Worm (Caenorhabditis elegans): Measurements from ENCODE around the gene rgef-1.

Gene rgef-1

DNA sequence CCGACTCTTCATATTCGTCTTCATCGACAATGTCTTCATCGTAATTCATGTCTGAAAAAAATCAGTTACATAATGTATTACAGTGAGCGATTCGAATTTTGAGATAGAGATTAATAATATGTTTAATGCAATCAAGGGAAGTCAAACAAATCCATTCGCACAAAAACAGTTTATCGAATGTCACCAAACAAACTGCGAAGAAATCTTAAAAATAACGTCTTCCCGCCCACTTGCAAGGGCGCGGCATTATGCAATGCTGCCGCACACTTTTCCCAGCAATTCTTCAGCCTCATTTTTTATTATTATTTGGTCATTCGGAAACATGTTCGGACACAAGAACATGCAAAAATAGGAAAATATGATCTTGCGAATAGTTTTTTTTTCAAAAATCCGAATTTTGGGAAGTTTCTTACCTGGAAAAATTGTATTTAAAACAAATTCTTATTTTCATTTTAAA, 17.3 kb downstream of the rgef-1 start, which contains the start of gene mdf-1 (continued):
- TF ChIP-seq elt-2 (tag; optimal IDR thresholded peaks at IDR 0.05) (peak; percentile 47), fkh-10 (GFP tag; optimal IDR thresholded peaks at IDR 0.05) (no peak), hmg-11 (tag; optimal IDR thresholded peaks at IDR 0.05) (peak; percentile 85), ztf-11 (tag; optimal IDR thresholded peaks at IDR 0.05) (no peak)

ce11 chrV:9541506-9541905, 20.0 kb downstream of the rgef-1 start, which contains the start of gene C50F4.16:
Gene C50F4.16 (minus strand): TSS chrV:9541606.
- TF ChIP-seq ceh-82 (tag; optimal IDR thresholded peaks at IDR 0.05), result no peak
- no peak for TF ChIP-seq nhr-237 (tag; optimal IDR thresholded peaks at IDR 0.05)
- no peak for TF ChIP-seq mml-1 (tag; optimal IDR thresholded peaks at IDR 0.05)
- no peak for TF ChIP-seq fos-1 (tag; optimal IDR thresholded peaks at IDR 0.05)
- no peak for TF ChIP-seq sea-2 (GFP tag; optimal IDR thresholded peaks at IDR 0.05)
- TF ChIP-seq nhr-76 (tag; optimal IDR thresholded peaks at IDR 0.05), result no peak
- TF ChIP-seq jun-1 (tag; optimal IDR thresholded peaks at IDR 0.05), result no peak
- no peak for TF ChIP-seq ceh-16 (tag; optimal IDR thresholded peaks at IDR 0.05)
- no peak for TF ChIP-seq pha-4 (tag; optimal IDR thresholded peaks at IDR 0.05)
- TF ChIP-seq egl-27 (tag; optimal IDR thresholded peaks at IDR 0.05), result no peak
- TF ChIP-seq nhr-67 (tag; optimal IDR thresholded peaks at IDR 0.05), result no peak
- TF ChIP-seq ceh-9 (tag; optimal IDR thresholded peaks at IDR 0.05), result no peak
- no peak for TF ChIP-seq R02D3.7 (tag; optimal IDR thresholded peaks at IDR 0.05)
- no peak for TF ChIP-seq pqm-1 (tag; optimal IDR thresholded peaks at IDR 0.05)
- TF ChIP-seq aly-2 (tag; optimal IDR thresholded peaks at IDR 0.05), result no peak
- no peak for TF ChIP-seq lin-15B (tag; optimal IDR thresholded peaks at IDR 0.05)
- TF ChIP-seq ZK546.5 (tag; optimal IDR thresholded peaks at IDR 0.05), result no peak
- TF ChIP-seq lsy-12 (tag; optimal IDR thresholded peaks at IDR 0.05), result no peak

DNA sequence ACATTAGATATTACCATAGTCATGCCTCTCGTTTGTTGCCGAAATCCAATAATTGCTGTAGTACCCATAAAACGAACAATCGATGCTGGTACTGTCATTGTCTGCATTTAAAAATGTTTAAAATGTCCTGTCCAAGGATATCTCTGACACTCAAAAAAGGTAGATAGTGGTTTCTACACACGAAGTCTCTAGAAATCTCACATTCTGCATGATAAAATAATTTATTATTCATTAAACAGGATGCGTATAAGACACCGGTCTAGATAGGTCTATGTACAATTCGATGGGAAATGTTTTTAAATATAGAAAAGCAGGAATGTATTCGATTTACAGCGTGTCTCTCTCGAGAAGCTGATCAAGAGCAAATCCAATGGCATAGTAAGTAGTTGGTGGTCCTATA, 21.8 kb downstream of the rgef-1 start, which contains the start of gene C50F4.12:
C50F4.12 (minus strand) TSS at position 101 of the 400 bp plus-strand sequence.
- TF ChIP-seq lin-39 (tag; optimal IDR thresholded peaks at IDR 0.05), result no peak
- TF ChIP-seq fos-1 (tag; optimal IDR thresholded peaks at IDR 0.05), result no peak

ce11 chrV:9536505-9536904, 25.0 kb downstream of the rgef-1 start, which contains the start of gene C50F4.4:
Gene C50F4.4 (plus strand): TSS chrV:9536771.
- peak; percentile 28 for TF ChIP-seq lin-15B (tag; optimal IDR thresholded peaks at IDR 0.05)
- TF ChIP-seq fos-1 (tag; optimal IDR thresholded peaks at IDR 0.05), result no peak
- TF ChIP-seq snpc-4 (tag; optimal IDR thresholded peaks at IDR 0.05), result peak; percentile 49
- TF ChIP-seq nhr-25 (tag; optimal IDR thresholded peaks at IDR 0.05), result no peak
- peak; percentile 6 for TF ChIP-seq elt-2 (tag; optimal IDR thresholded peaks at IDR 0.05)
- peak; percentile 30 for TF ChIP-seq nhr-43 (tag; optimal IDR thresholded peaks at IDR 0.05; ENCODE audit: poor library complexity, severe bottlenecking)

ce11 chrV:9534621-9535020, 26.9 kb downstream of the rgef-1 start, which contains the start of gene tag-329:
Gene tag-329 (plus strand): TSS chrV:9534921.
- no peak for TF ChIP-seq egl-27 (tag; optimal IDR thresholded peaks at IDR 0.05)
- no peak for TF ChIP-seq nhr-67 (tag; optimal IDR thresholded peaks at IDR 0.05)
- no peak for TF ChIP-seq eor-1 (tag; optimal IDR thresholded peaks at IDR 0.05)

DNA sequence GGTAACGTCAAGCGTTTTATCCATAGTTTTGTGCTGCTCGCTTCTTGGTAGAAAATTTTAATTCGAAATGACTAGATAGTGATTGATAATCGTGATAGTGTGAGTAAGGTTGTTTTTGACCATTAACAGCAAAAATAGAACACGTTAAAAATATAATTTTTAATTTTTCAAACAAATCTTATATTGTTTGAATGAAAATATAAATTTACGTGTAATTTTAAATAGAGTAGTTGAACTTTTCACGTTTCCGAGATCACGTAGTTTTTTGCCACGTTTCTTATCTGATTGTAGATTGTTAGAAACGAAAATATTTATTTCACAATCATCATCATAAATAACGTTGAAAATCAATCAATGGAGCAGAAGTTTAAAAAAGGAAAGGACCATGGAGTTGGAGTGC, 30.0 kb downstream of the rgef-1 start, which contains the start of the genes C50F4.10 and pfk-1.2:
C50F4.10 (minus strand) TSS at position 101 of the 400 bp plus-strand sequence.
pfk-1.2 (plus strand) TSS at position 325 of the 400 bp plus-strand sequence.
- TF ChIP-seq R02D3.7 (tag; optimal IDR thresholded peaks at IDR 0.05) (no peak), elt-1 (tag; optimal IDR thresholded peaks at IDR 0.05) (no peak), ceh-9 (tag; optimal IDR thresholded peaks at IDR 0.05) (no peak), mdl-1 (tag; optimal IDR thresholded peaks at IDR 0.05) (no peak), egl-5 (tag; optimal IDR thresholded peaks at IDR 0.05) (no peak), nhr-237 (tag; optimal IDR thresholded peaks at IDR 0.05) (no peak), elt-2 (tag; optimal IDR thresholded peaks at IDR 0.05) (no peak), daf-12 (tag; optimal IDR thresholded peaks at IDR 0.05) (no peak), unc-39 (tag; optimal IDR thresholded peaks at IDR 0.05) (no peak), fkh-10 (GFP tag; optimal IDR thresholded peaks at IDR 0.05) (no peak), pha-4 (tag; optimal IDR thresholded peaks at IDR 0.05) (no peak), sea-2 (GFP tag; optimal IDR thresholded peaks at IDR 0.05) (no peak), nhr-23 (tag; optimal IDR thresholded peaks at IDR 0.05) (no peak), ztf-11 (tag; optimal IDR thresholded peaks at IDR 0.05) (no peak), nhr-11 (tag; optimal IDR thresholded peaks at IDR 0.05) (no peak), ceh-28 (tag; optimal IDR thresholded peaks at IDR 0.05) (no peak), fkh-2 (tag; optimal IDR thresholded peaks at IDR 0.05) (no peak), lsy-12 (tag; optimal IDR thresholded peaks at IDR 0.05) (no peak)

All from whole organism, L3 larva.